Fruit fly (Drosophila melanogaster) whole organism, embryonic: Measurements from ENCODE around the gene DCTN1-p150.

Source experiments
- CG10321 ChIP-seq: fragments of 200-800 bp; sonication (Bioruptor generic); IDR thresholded peaks from 2 replicates; pipeline ENCODE4 v1.3.6; 2022; ENCODE audit warnings: missing biosample characterization, missing genetic modification characterization
- CG10366 ChIP-seq: fragments of 200-800 bp; sonication (Bioruptor generic); IDR thresholded peaks from 2 replicates; pipeline ENCODE4 v1.3.6; 2022; ENCODE audit warnings: missing biosample characterization, missing genetic modification characterization
- CG1602 ChIP-seq: fragments of 200-800 bp; sonication (Bioruptor generic); optimal IDR thresholded peaks from 3 replicates; lab custom pipeline; 2016; ENCODE audit warnings: missing biosample characterization, missing genetic modification characterization
- CG17328 ChIP-seq: fragments of 200-800 bp; sonication (Bioruptor generic); IDR thresholded peaks from 2 replicates; pipeline ENCODE4 v1.3.6; 2022; ENCODE audit warnings: missing biosample characterization, missing genetic modification characterization
- CG17912 ChIP-seq: fragments of 200-800 bp; sonication (Bioruptor generic); optimal IDR thresholded peaks from 2 replicates; lab custom pipeline; 2018; ENCODE audit warnings: missing biosample characterization, mild to moderate bottlenecking, missing genetic modification characterization
- CG1832 ChIP-seq: fragments of 200-800 bp; sonication (Bioruptor generic); optimal IDR thresholded peaks from 2 replicates; lab custom pipeline; 2017; ENCODE audit warnings: missing biosample characterization, mild to moderate bottlenecking, missing genetic modification characterization, inconsistent platforms
- CG2129 ChIP-seq: fragments of 200-800 bp; sonication (Bioruptor generic); IDR thresholded peaks from 2 replicates; pipeline ENCODE4 v1.3.6; 2022; ENCODE audit warnings: missing biosample characterization, missing genetic modification characterization; ENCODE audit not compliant: partially characterized antibody
- CG2199 ChIP-seq: fragments of 200-800 bp; sonication (Bioruptor generic); IDR thresholded peaks from 3 replicates; pipeline ENCODE4 v1.3.6; 2022; ENCODE audit warnings: missing biosample characterization, missing genetic modification characterization
- CG3163 ChIP-seq: fragments of 200-800 bp; sonication (Bioruptor generic); optimal IDR thresholded peaks from 3 replicates; lab custom pipeline; 2016; ENCODE audit warnings: missing biosample characterization, missing genetic modification characterization
- CG33557 ChIP-seq: fragments of 200-800 bp; sonication (Bioruptor generic); optimal IDR thresholded peaks from 2 replicates; lab custom pipeline; 2019; ENCODE audit warnings: missing biosample characterization, mild to moderate bottlenecking, missing genetic modification characterization, moderate library complexity
- CG4404 ChIP-seq: fragments of 200-800 bp; sonication (Bioruptor generic); IDR thresholded peaks from 2 replicates; pipeline ENCODE4 v1.3.6; 2022; ENCODE audit warnings: missing biosample characterization, missing genetic modification characterization
- CG6254 ChIP-seq: fragments of 200-800 bp; sonication (Bioruptor generic); optimal IDR thresholded peaks from 3 replicates; lab custom pipeline; 2017; ENCODE audit warnings: mild to moderate bottlenecking, missing biosample characterization, missing genetic modification reagents, missing genetic modification characterization
- CG9817 ChIP-seq: fragments of 200-800 bp; sonication (Bioruptor generic); optimal IDR thresholded peaks from 2 replicates; lab custom pipeline; 2018; ENCODE audit warnings: missing biosample characterization, mild to moderate bottlenecking, missing genetic modification characterization, moderate library complexity
- Dref ChIP-seq: fragments of 200-800 bp; sonication (Bioruptor generic); IDR thresholded peaks from 2 replicates; pipeline ENCODE4 v1.3.6; 2022; ENCODE audit warnings: missing biosample characterization, missing genetic modification characterization
- E2f2 ChIP-seq: fragments of 200-800 bp; sonication (Bioruptor generic); IDR thresholded peaks from 2 replicates; pipeline ENCODE4 v1.3.6; 2022; ENCODE audit warnings: missing biosample characterization, missing genetic modification characterization
- Fer3 ChIP-seq: fragments of 200-800 bp; sonication (Bioruptor generic); optimal IDR thresholded peaks from 2 replicates; lab custom pipeline; 2018; ENCODE audit warnings: missing biosample characterization, mild to moderate bottlenecking, missing genetic modification characterization, moderate library complexity
- Gsc ChIP-seq: fragments of 200-800 bp; sonication (Bioruptor generic); IDR thresholded peaks from 2 replicates; pipeline ENCODE4 v1.3.6; 2022; ENCODE audit warnings: missing biosample characterization, missing genetic modification characterization
- HHEX ChIP-seq: fragments of 200-800 bp; sonication (Bioruptor generic); optimal IDR thresholded peaks from 3 replicates; lab custom pipeline; 2017; ENCODE audit warnings: missing biosample characterization, mild to moderate bottlenecking, missing genetic modification characterization, missing genetic modification reagents
- Hmx ChIP-seq: fragments of 200-800 bp; sonication (Bioruptor generic); optimal IDR thresholded peaks from 2 replicates; lab custom pipeline; 2016; ENCODE audit warnings: missing biosample characterization, missing genetic modification characterization
- Lim3 ChIP-seq: fragments of 200-800 bp; sonication (Bioruptor generic); IDR thresholded peaks from 2 replicates; pipeline ENCODE4 v1.3.6; 2022; ENCODE audit warnings: missing biosample characterization, missing genetic modification characterization
- NC2α ChIP-seq: fragments of 200-800 bp; sonication (Bioruptor generic); optimal IDR thresholded peaks from 2 replicates; lab custom pipeline; 2016; ENCODE audit warnings: missing biosample characterization, missing genetic modification characterization
- NC2β ChIP-seq: fragments of 200-800 bp; sonication (Bioruptor generic); optimal IDR thresholded peaks from 2 replicates; lab custom pipeline; 2016; ENCODE audit warnings: missing biosample characterization, missing genetic modification characterization
- NK7.1 ChIP-seq: fragments of 200-800 bp; sonication (Bioruptor generic); optimal IDR thresholded peaks from 3 replicates; lab custom pipeline; 2016; ENCODE audit warnings: missing biosample characterization, missing genetic modification characterization
- Sry-β ChIP-seq: fragments of 200-800 bp; sonication (Bioruptor generic); optimal IDR thresholded peaks from 2 replicates; lab custom pipeline; 2018; ENCODE audit warnings: missing biosample characterization, mild to moderate bottlenecking, missing genetic modification characterization, moderate library complexity
- Usf ChIP-seq: fragments of 200-800 bp; sonication (Bioruptor generic); optimal IDR thresholded peaks from 2 replicates; lab custom pipeline; 2017; ENCODE audit warnings: missing genotype, missing biosample characterization, missing genetic modification characterization
- ara ChIP-seq: fragments of 200-800 bp; sonication (Bioruptor generic); IDR thresholded peaks from 2 replicates; pipeline ENCODE4 v1.3.6; 2022; ENCODE audit warnings: missing biosample characterization, missing genetic modification characterization
- ato ChIP-seq: fragments of 200-800 bp; sonication (Bioruptor generic); IDR thresholded peaks from 2 replicates; pipeline ENCODE4 v1.3.6; 2022; ENCODE audit warnings: missing biosample characterization, missing genetic modification characterization; ENCODE audit not compliant: partially characterized antibody
- chif ChIP-seq, 2 experiments: fragments of 200-800 bp; sonication (Bioruptor generic); optimal IDR thresholded peaks; 3 replicates each; lab custom pipeline; 2016; ENCODE audit warnings: missing biosample characterization in 2 of 2, missing genetic modification characterization in 2 of 2
- chm ChIP-seq: fragments of 200-800 bp; sonication (Bioruptor generic); IDR thresholded peaks from 2 replicates; pipeline ENCODE4 v1.3.6; 2022; ENCODE audit warnings: missing biosample characterization, missing genetic modification characterization
- esg ChIP-seq: fragments of 200-800 bp; sonication (Bioruptor generic); conservative IDR thresholded peaks from 2 replicates; pipeline ENCODE4 v1.3.6; 2022; ENCODE audit warnings: missing biosample characterization, missing genetic modification characterization
- fd96Cb ChIP-seq: fragments of 200-800 bp; sonication (Bioruptor generic); optimal IDR thresholded peaks from 2 replicates; lab custom pipeline; 2018; ENCODE audit warnings: missing biosample characterization, mild to moderate bottlenecking, missing genetic modification characterization, moderate library complexity
- hb ChIP-seq: fragments of 200-800 bp; sonication (Bioruptor generic); IDR thresholded peaks from 3 replicates; pipeline ENCODE4 v1.3.6; 2022; ENCODE audit warnings: missing biosample characterization, missing genetic modification characterization; ENCODE audit not compliant: partially characterized antibody
- hth ChIP-seq: fragments of >200 bp; optimal IDR thresholded peaks from 2 replicates; lab custom pipeline; 2017; ENCODE audit warnings: inconsistent platforms
- inv ChIP-seq: fragments of 200-800 bp; sonication (Bioruptor generic); IDR thresholded peaks from 2 replicates; pipeline ENCODE4 v1.3.6; 2022; ENCODE audit warnings: missing biosample characterization, missing genetic modification characterization; ENCODE audit not compliant: partially characterized antibody
- lilli ChIP-seq: fragments of 200-800 bp; sonication (Bioruptor generic); optimal IDR thresholded peaks from 3 replicates; lab custom pipeline; 2016; ENCODE audit warnings: missing biosample characterization, missing genetic modification characterization
- nmo ChIP-seq: fragments of 200-800 bp; sonication (Bioruptor generic); optimal IDR thresholded peaks from 2 replicates; lab custom pipeline; 2018; ENCODE audit warnings: missing biosample characterization, mild to moderate bottlenecking, missing genetic modification characterization, moderate library complexity
- org-1 ChIP-seq: fragments of 200-800 bp; sonication (Bioruptor generic); optimal IDR thresholded peaks from 2 replicates; lab custom pipeline; 2017; ENCODE audit warnings: missing biosample characterization, missing genetic modification characterization
- pan ChIP-seq, 4 experiments: fragments of >200 bp in 3 of 4; fragments of 200-800 bp in 1 of 4; sonication (Bioruptor generic) in 1 of 4; optimal IDR thresholded peaks in 3 of 4; IDR thresholded peaks in 1 of 4; 2 replicates each; pipeline versions ENCODE4 v1.3.6 to Lab custom; 2017 to 2022; ENCODE audit warnings: missing biosample characterization in 2 of 4, missing genetic modification characterization in 2 of 4, mixed read lengths in 1 of 4
- sima ChIP-seq: fragments of 200-800 bp; sonication (Bioruptor generic); optimal IDR thresholded peaks from 2 replicates; lab custom pipeline; 2016; ENCODE audit warnings: missing biosample characterization, missing genetic modification characterization
- tgo ChIP-seq: fragments of 200-800 bp; sonication (Bioruptor generic); IDR thresholded peaks from 3 replicates; pipeline ENCODE4 v1.3.6; 2022; ENCODE audit warnings: missing biosample characterization, missing genetic modification characterization
- twi ChIP-seq: fragments of 200-800 bp; optimal IDR thresholded peaks from 2 replicates; lab custom pipeline; 2019; ENCODE audit warnings: missing biosample characterization, mild to moderate bottlenecking, missing genetic modification characterization, moderate library complexity
- wek ChIP-seq: fragments of 200-800 bp; sonication (Bioruptor generic); optimal IDR thresholded peaks from 3 replicates; lab custom pipeline; 2018; ENCODE audit warnings: missing biosample characterization, mild to moderate bottlenecking, missing genetic modification characterization, moderate library complexity

DCTN1-p150 gene

DNA sequence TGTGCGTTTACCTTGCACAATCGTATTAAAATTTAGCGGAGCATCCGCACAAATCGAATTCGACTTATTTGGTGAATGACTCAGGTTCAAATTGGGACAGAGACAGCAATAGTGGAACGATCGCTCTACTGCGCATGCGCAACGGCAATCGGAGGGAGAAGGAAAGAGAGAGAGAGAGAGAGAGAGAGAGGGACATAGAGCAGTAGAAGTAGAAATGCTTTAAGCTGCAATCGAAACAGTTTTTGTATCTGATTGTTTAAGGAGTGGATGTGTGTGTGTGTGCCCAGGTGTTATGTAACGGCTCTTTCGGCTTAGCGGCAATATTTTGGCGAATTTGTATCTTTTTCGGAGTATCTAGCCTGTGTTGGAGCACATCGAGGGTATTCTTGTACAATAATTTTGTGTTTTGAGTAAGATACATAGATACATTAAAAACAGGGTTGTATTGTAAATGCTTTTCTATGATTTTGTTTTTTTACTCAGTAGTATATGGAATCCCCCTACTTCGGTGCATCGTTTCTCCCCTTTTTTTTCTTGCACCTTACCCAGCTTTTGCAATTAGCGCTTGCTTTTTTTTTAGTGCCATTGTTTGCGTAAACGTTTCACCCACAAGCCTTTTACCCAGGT, 20.4 kb downstream of the DCTN1-p150 start (continued):
- no peak for TF ChIP-seq pan (optimal IDR thresholded peaks at IDR 0.05; lab: Kevin White, UChicago)
- peak in 1 of 2 experiments; percentile 45 for TF ChIP-seq pan (GFP tag; optimal IDR thresholded peaks at IDR 0.05 in 1 of 2, IDR thresholded peaks at IDR 0.05 in 1 of 2)
- TF ChIP-seq lilli (GFP tag; lab: Kevin White, UChicago) = no peak
- peak; percentile 90 for TF ChIP-seq CG1832 (GFP tag; lab: Kevin White, UChicago)
- no peak for TF ChIP-seq sima
- TF ChIP-seq Gsc = no peak
- no peak; the same call in none of the 2 replicates for TF ChIP-seq CG10366 (GFP tag; lab: Robert Waterston, UW)
- TF ChIP-seq nmo (GFP tag; lab: Kevin White, UChicago) = no peak
- TF ChIP-seq CG10321 (GFP tag; lab: Robert Waterston, UW) = peak; percentile 74
- no peak for TF ChIP-seq org-1 (GFP tag; lab: Kevin White, UChicago)
- no peak for TF ChIP-seq chif (GFP tag; optimal IDR thresholded peaks at IDR 0.05; lab: Kevin White, UChicago)
- no peak for TF ChIP-seq CG17912
- TF ChIP-seq NK7.1 = no peak
- no peak for TF ChIP-seq twi (tag; lab: Kevin White, UChicago)
- peak; percentile 26; the same call in 1 of the 2 replicates for TF ChIP-seq E2f2 (GFP tag; lab: Robert Waterston, UW)
- TF ChIP-seq CG17328 = peak; percentile 44; the same call in 1 of the 2 replicates
- no peak for TF ChIP-seq Dref (GFP tag; lab: Robert Waterston, UW)
- no peak for TF ChIP-seq Sry-β
- no peak for TF ChIP-seq hb (GFP tag; lab: Robert Waterston, UW)
- no peak for TF ChIP-seq CG33557
- TF ChIP-seq tgo = no peak
- no peak for TF ChIP-seq CG6254 (GFP tag; lab: Kevin White, UChicago)
- TF ChIP-seq CG4404 (GFP tag; lab: Robert Waterston, UW) = no peak
- TF ChIP-seq CG9817 (tag; lab: Kevin White, UChicago) = no peak
- TF ChIP-seq inv = no peak
- TF ChIP-seq HHEX (GFP tag; lab: Kevin White, UChicago) = no peak
- TF ChIP-seq NC2α (GFP tag; lab: Kevin White, UChicago) = no peak
- TF ChIP-seq wek (GFP tag; lab: Kevin White, UChicago) = peak; percentile 57
- TF ChIP-seq CG3163 (GFP tag; lab: Kevin White, UChicago) = no peak
- TF ChIP-seq chm = no peak; the same call in 1 of the 2 replicates
- TF ChIP-seq Hmx (GFP tag; lab: Kevin White, UChicago) = no peak
- TF ChIP-seq CG2199 (GFP tag; lab: Robert Waterston, UW) = peak; percentile 84; the same call in 2 of the 3 replicates
- no peak for TF ChIP-seq ato (GFP tag; lab: Robert Waterston, UW)
- no peak for TF ChIP-seq Usf
- TF ChIP-seq fd96Cb = no peak
- no peak for TF ChIP-seq Fer3 (tag; lab: Kevin White, UChicago)
- no peak for TF ChIP-seq NC2β (GFP tag; lab: Kevin White, UChicago)
- TF ChIP-seq ara (GFP tag; lab: Robert Waterston, UW) = peak; percentile 30; the same call in 1 of the 2 replicates
- TF ChIP-seq, all 482 proteins: peak for 63

DNA sequence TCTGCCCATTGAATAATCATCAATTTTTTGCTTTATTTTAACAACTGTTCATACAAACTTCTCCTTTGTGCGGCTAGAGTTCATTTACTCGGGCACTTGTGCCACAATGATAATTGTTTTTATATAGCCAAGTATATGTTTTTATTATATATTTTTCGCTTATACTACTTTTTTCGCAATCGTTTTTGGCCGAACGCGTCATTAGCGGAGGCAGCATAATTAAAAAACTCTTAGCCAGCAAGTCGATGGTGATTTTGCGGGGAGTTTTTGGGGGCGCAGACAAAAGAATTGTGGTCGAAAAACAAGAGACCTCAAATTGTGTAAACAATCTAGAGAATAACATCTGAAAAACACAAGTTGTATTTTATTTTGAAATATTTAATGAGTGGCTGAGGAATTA, 22.4 kb downstream of the DCTN1-p150 start:
- TF ChIP-seq hth (no peak), CG2129 (GFP tag; lab: Robert Waterston, UW) (no peak), CG1602 (GFP tag; lab: Kevin White, UChicago) (no peak), Lim3 (GFP tag; lab: Robert Waterston, UW) (no peak), esg (GFP tag; lab: Robert Waterston, UW) (no peak)
